Fruit fly (Drosophila melanogaster) whole organism, pupa: ENCODE results near the gene Asator.
A peak's percentile ranks its signal among the peaks of the same experiment; 100 is the strongest.

Experiments
- CG10348 ChIP-seq: fragments of 200-800 bp; sonication (Bioruptor generic); IDR thresholded peaks from 2 replicates; pipeline ENCODE4 v1.3.6; 2022; ENCODE audit warnings: missing biosample characterization, missing genetic modification characterization
- CG12605 ChIP-seq: fragments of 200-800 bp; sonication (Bioruptor generic); IDR thresholded peaks from 2 replicates; pipeline ENCODE4 v1.3.6; 2022; ENCODE audit warnings: missing biosample characterization, missing genetic modification characterization
- CG13204 ChIP-seq: fragments of 200-800 bp; sonication (Bioruptor generic); optimal IDR thresholded peaks from 2 replicates; lab custom pipeline; 2018; ENCODE audit warnings: missing biosample characterization, mild to moderate bottlenecking, missing genetic modification characterization, moderate library complexity
- CG14655 ChIP-seq: fragments of 200-800 bp; sonication (Bioruptor generic); optimal IDR thresholded peaks from 3 replicates; lab custom pipeline; 2017; ENCODE audit warnings: mild to moderate bottlenecking, missing biosample characterization, missing genetic modification reagents, missing genetic modification characterization
- CG15710 ChIP-seq: fragments of 200-800 bp; sonication (Bioruptor generic); optimal IDR thresholded peaks from 2 replicates; lab custom pipeline; 2018; ENCODE audit warnings: missing biosample characterization, mild to moderate bottlenecking, missing genetic modification characterization, moderate library complexity
- CG17806 ChIP-seq: fragments of 200-800 bp; sonication (Bioruptor generic); optimal IDR thresholded peaks from 2 replicates; lab custom pipeline; 2018; ENCODE audit warnings: missing biosample characterization, mild to moderate bottlenecking, missing genetic modification characterization, moderate library complexity
- CG32121 ChIP-seq: fragments of 200-800 bp; sonication (Bioruptor generic); IDR thresholded peaks from 2 replicates; pipeline ENCODE4 v1.3.6; 2022; ENCODE audit warnings: missing biosample characterization, missing genetic modification characterization
- CG34367 ChIP-seq: fragments of 200-800 bp; sonication (Bioruptor generic); optimal IDR thresholded peaks from 2 replicates; lab custom pipeline; 2018; ENCODE audit warnings: missing biosample characterization, mild to moderate bottlenecking, missing genetic modification characterization
- CG4496 ChIP-seq: fragments of 200-800 bp; sonication (Bioruptor generic); IDR thresholded peaks from 3 replicates; pipeline ENCODE4 v1.3.6; 2022; ENCODE audit warnings: missing biosample characterization, missing genetic modification characterization
- CG8159 ChIP-seq: fragments of 200-800 bp; sonication (Bioruptor generic); optimal IDR thresholded peaks from 3 replicates; lab custom pipeline; 2018; ENCODE audit warnings: missing biosample characterization, mild to moderate bottlenecking, missing genetic modification characterization, moderate library complexity
- CG8301 ChIP-seq: fragments of 200-800 bp; sonication (Bioruptor generic); optimal IDR thresholded peaks from 2 replicates; lab custom pipeline; 2018; ENCODE audit warnings: missing biosample characterization, mild to moderate bottlenecking, missing genetic modification characterization
- CG9948 ChIP-seq: fragments of 200-800 bp; sonication (Bioruptor generic); optimal IDR thresholded peaks from 2 replicates; lab custom pipeline; 2018; ENCODE audit warnings: missing biosample characterization, mild to moderate bottlenecking, missing genetic modification characterization, moderate library complexity
- EcR ChIP-seq: fragments of 200-800 bp; sonication (Bioruptor generic); optimal IDR thresholded peaks from 3 replicates; lab custom pipeline; 2019; ENCODE audit warnings: missing biosample characterization, missing genetic modification characterization, mild to moderate bottlenecking, moderate library complexity, missing genetic modification reagents
- Ets98B ChIP-seq: fragments of 200-800 bp; sonication (Bioruptor generic); IDR thresholded peaks from 2 replicates; pipeline ENCODE4 v1.3.6; 2022; ENCODE audit warnings: missing biosample characterization, missing genetic modification characterization
- Pif1A ChIP-seq: fragments of 200-800 bp; sonication (Bioruptor generic); optimal IDR thresholded peaks from 3 replicates; lab custom pipeline; 2016; ENCODE audit warnings: missing biosample characterization, missing genetic modification characterization
- Pif1B ChIP-seq: fragments of 200-800 bp; sonication (Bioruptor generic); optimal IDR thresholded peaks from 3 replicates; lab custom pipeline; 2016; ENCODE audit warnings: missing biosample characterization, missing genetic modification characterization
- Snoo ChIP-seq: fragments of 200-800 bp; sonication (Bioruptor generic); optimal IDR thresholded peaks from 3 replicates; lab custom pipeline; 2017; ENCODE audit warnings: missing biosample characterization, mild to moderate bottlenecking, missing genetic modification characterization, inconsistent platforms
- fd96Ca ChIP-seq: fragments of 200-800 bp; sonication (Bioruptor generic); IDR thresholded peaks from 3 replicates; pipeline ENCODE4 v1.3.6; 2022; ENCODE audit warnings: missing biosample characterization, missing genetic modification characterization
- gl ChIP-seq: fragments of 200-800 bp; sonication (Bioruptor generic); optimal IDR thresholded peaks from 2 replicates; lab custom pipeline; 2018; ENCODE audit warnings: missing biosample characterization, mild to moderate bottlenecking, missing genetic modification characterization
- rn ChIP-seq: fragments of 200-800 bp; sonication (Bioruptor generic); IDR thresholded peaks from 2 replicates; pipeline ENCODE4 v1.3.6; 2022; ENCODE audit warnings: missing biosample characterization, missing genetic modification characterization

Gene Asator

DNA sequence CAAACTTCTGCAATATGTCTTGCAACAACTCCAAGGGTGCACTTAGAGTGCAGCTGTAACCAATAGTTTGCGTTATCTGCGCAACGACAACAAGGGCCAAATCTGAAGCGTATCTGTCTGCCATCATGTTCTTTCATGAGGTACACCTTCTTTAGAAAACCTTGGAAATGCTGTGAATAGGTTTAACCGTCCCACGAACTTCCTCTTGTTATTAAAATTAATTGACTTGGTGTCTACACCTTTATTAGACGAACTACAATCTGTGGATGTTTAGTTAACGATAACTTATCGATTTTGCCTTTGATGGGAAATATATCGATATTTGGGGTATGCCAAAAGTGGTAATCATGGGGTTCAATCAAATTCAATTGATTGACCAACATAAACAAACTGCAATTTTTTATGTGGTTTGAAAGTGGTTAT, 22.2 kb downstream of the Asator start, which contains the start of gene Taf3:
TSS of gene Taf3 (minus strand) at position 286 of the 423 bp plus-strand sequence.
- no peak for TF ChIP-seq rn (GFP tag; lab: Robert Waterston, UW)
- TF ChIP-seq CG17806 = no peak
- no peak for TF ChIP-seq Ets98B (GFP tag; lab: Robert Waterston, UW)
- TF ChIP-seq fd96Ca = no peak
- TF ChIP-seq CG34367 (tag; lab: Kevin White, UChicago) = no peak
- TF ChIP-seq gl (tag; lab: Kevin White, UChicago) = no peak
- no peak for TF ChIP-seq CG10348 (GFP tag; lab: Robert Waterston, UW)
- TF ChIP-seq Pif1B (GFP tag; lab: Kevin White, UChicago) = no peak
- no peak for TF ChIP-seq CG12605 (GFP tag; lab: Robert Waterston, UW)
- TF ChIP-seq CG4496 = no peak

DNA sequence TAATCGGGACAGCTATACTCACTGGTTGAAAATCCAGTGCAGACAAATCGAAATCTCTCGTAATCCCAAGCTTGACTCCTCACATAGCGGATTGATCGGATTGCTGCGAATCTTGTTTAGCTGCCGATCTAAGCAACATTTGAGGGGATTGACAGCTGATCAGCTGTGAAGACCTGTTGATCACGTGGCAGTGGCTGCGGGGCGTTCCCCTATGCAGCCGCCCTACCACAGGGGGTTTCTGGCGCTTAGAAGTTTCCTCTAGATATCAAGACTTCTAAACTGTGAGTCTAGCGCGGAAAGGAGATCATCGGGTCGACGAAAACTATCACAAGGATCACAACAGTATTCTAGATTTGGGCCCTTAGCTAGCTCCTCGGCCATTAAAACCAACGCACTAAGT, 30.2 kb downstream of the Asator start:
- TF ChIP-seq CG15710 (tag; lab: Kevin White, UChicago) (no peak), CG13204 (GFP tag; lab: Kevin White, UChicago) (no peak), CG17806 (no peak), CG32121 (GFP tag; lab: Robert Waterston, UW) (no peak)

DNA sequence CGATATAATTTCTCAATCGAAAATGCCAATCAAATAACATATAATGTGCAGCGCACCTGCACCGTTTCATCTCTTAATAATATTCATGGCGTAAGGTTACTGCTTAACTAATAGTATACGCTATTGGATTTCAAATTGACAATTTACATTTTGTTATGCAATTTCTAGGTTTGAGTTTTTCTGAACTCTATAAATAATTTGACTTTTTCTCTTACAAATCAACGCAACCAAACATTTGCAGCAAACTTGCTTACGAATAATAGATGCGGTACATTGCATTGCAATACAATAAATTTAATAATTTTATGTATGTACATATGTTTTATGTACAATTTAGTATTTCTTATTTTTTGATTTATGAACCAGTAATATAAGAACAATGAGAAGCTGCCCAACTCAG, 35.5 kb downstream of the Asator start:
- TF ChIP-seq CG8159 (tag; lab: Kevin White, UChicago) (no peak), CG4496 (no peak), Ets98B (GFP tag; lab: Robert Waterston, UW) (no peak), CG15710 (tag; lab: Kevin White, UChicago) (no peak), CG12605 (GFP tag; lab: Robert Waterston, UW) (no peak), CG14655 (GFP tag; lab: Kevin White, UChicago) (no peak), CG8301 (tag; lab: Kevin White, UChicago) (no peak), CG32121 (GFP tag; lab: Robert Waterston, UW) (no peak), Snoo (tag; lab: Kevin White, UChicago) (no peak), Pif1B (GFP tag; lab: Kevin White, UChicago) (no peak)
- TF ChIP-seq, all 21 proteins: peak for 0

DNA sequence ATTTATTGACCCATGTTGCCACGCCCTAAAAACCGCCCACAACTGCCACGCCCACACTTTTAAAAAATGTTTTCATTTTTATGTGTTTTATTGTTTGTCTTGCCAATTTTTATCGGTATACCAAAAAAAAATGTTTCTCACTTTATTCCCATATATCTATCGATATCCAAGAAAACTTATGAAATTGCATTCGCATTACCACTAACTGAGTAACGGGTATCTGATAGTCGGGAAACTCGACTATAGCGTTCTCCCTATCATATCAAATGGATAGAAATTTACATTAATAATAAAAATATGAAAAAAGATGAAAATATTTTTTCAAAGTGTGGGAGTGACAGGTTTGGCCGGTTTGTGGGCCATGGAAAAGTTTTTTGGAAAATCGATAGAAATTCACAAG, 39.8 kb downstream of the Asator start:
- TF ChIP-seq Ets98B (GFP tag; lab: Robert Waterston, UW) = no peak
- no peak for TF ChIP-seq CG9948
- no peak for TF ChIP-seq CG15710 (tag; lab: Kevin White, UChicago)
- TF ChIP-seq CG4496 = no peak
- TF ChIP-seq CG17806 = no peak
- no peak for TF ChIP-seq CG8301 (tag; lab: Kevin White, UChicago)
- TF ChIP-seq CG10348 (GFP tag; lab: Robert Waterston, UW) = no peak

- TF ChIP-seq CG10348 (GFP tag; lab: Robert Waterston, UW) (no peak), Ets98B (GFP tag; lab: Robert Waterston, UW) (no peak), Pif1B (GFP tag; lab: Kevin White, UChicago) (no peak), CG17806 (no peak), rn (GFP tag; lab: Robert Waterston, UW) (no peak), Snoo (tag; lab: Kevin White, UChicago) (no peak), CG12605 (GFP tag; lab: Robert Waterston, UW) (no peak), EcR (no peak), CG15710 (tag; lab: Kevin White, UChicago) (no peak), CG34367 (tag; lab: Kevin White, UChicago) (no peak), CG14655 (GFP tag; lab: Kevin White, UChicago) (no peak), CG8301 (tag; lab: Kevin White, UChicago) (no peak), CG8159 (tag; lab: Kevin White, UChicago) (no peak), CG32121 (GFP tag; lab: Robert Waterston, UW) (no peak), CG9948 (no peak), gl (tag; lab: Kevin White, UChicago) (no peak)
Observed at dm6 chr4:448126-448525, 40.7 kb downstream of the Asator start.

DNA sequence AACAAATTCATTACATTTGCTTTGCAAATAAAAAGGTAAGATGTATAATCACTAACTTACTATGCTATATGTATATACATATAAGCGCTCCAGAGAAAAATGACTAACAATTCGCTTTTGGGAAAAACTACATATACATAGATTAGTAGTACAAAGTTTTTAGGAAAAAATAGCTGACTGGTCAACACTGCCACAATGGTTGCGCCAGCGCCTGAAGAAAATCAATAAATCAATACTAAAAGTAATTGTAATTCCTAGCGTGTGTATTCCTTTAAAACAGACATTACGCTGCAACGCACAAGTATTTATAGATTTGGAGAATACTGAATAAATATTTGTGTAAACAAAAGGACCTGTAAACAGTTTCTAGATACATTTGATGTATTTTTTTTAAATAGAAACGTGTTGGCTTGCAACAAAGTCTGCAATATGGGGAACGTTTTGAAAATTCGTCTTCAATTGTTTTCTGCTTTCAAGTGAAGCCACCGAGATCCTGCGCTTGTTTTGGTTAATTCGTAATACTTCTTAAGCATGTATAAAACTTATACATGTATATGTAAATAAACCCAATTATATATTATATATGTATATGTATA, 42.8 kb downstream of the Asator start:
- TF ChIP-seq Pif1B (GFP tag; lab: Kevin White, UChicago) (peak; percentile 51), CG17806 (no peak), Pif1A (GFP tag; lab: Kevin White, UChicago) (peak; percentile 40), Snoo (tag; lab: Kevin White, UChicago) (peak; percentile 20)

DNA sequence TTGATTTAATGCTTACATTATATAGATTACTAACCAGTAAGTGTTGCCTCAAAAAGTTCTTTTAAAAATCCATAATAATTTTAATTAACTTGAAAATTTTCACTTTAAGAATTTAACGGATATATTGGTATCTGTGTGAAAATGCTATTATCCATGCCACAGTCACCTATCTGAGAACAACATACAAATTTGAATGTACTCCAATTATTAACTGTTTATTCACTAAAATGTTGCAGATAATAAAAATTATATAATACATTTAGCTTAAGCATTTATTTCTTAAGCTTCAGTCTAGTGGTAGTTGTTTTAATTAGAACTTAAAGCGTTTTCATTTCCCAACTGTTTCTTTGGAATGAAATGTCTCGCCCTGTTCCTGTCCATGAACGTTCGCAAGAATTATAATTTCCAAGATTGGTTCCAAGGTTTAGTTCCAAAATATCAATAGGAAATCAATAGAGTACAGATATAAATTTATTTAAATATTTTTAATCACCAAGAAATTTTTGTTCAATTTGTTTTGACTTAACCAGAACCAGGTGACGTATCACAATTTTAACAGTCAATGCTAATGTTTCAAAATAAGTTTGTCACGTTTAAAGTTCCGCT, 43.6 kb downstream of the Asator start, which contains the start of gene CaMKI:
TSS of gene CaMKI (plus strand) at position 392 of the 606 bp plus-strand sequence.
- TF ChIP-seq CG4496 (no peak), CG9948 (no peak)
